Worm (Caenorhabditis elegans): ENCODE data around the gene sec-15.
A peak's percentile ranks its signal among the peaks of the same experiment; 100 is the strongest.

sec-15 gene

DNA sequence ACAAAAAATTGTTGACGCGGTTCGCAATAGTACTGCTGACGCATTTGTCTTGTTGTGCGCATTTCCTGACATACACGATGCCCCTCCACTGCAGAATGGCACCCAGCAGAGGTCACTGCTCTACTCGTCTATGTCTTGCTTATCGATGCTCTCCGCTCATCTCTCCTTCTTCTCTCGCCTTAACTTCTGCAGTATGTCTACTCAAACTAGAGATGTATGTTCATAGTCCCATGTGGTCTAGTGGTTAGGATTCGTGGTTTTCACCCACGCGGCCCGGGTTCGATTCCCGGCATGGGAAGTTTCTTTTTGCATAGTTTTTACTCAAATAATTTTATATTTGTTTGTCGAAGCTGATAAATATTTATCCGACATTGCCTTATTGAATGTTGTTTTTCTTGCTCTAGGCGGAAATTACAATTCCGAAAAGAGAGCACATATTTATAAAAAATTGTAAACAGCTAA lies 403 bp upstream of the sec-15 start, which contains the start of gene C28G1.2 (continued):
- TF ChIP-seq pax-3 (tag; optimal IDR thresholded peaks at IDR 0.05): peak; percentile 78
- peak; percentile 18 for TF ChIP-seq mef-2 (tag; optimal IDR thresholded peaks at IDR 0.05)
- TF ChIP-seq hlh-4 (tag; optimal IDR thresholded peaks at IDR 0.05): peak; percentile 47
- peak; percentile 96 for TF ChIP-seq dsc-1 (tag; optimal IDR thresholded peaks at IDR 0.05)
- TF ChIP-seq F16B12.6 (tag; optimal IDR thresholded peaks at IDR 0.05): peak; percentile 47
- no peak for TF ChIP-seq nhr-12 (tag; optimal IDR thresholded peaks at IDR 0.05)
- no peak for TF ChIP-seq alr-1 (tag; optimal IDR thresholded peaks at IDR 0.05; ENCODE audit: borderline replicate concordance)
- TF ChIP-seq ceh-8 (GFP tag; optimal IDR thresholded peaks at IDR 0.05): peak; percentile 92
- TF ChIP-seq Y116A8C.19 (tag; optimal IDR thresholded peaks at IDR 0.05; ENCODE audit: borderline replicate concordance): no peak
- TF ChIP-seq ztf-4 (tag; optimal IDR thresholded peaks at IDR 0.05): peak; percentile 87
- TF ChIP-seq swsn-7 (tag; optimal IDR thresholded peaks at IDR 0.05): peak; percentile 96
- peak in 1 of 2 experiments; percentile 76 for TF ChIP-seq ztf-11 (tag; optimal IDR thresholded peaks at IDR 0.05)
- TF ChIP-seq ceh-90 (tag; optimal IDR thresholded peaks at IDR 0.05): no peak
- peak; percentile 74 for TF ChIP-seq snpc-4 (tag; optimal IDR thresholded peaks at IDR 0.05)
- TF ChIP-seq lin-35 (GFP tag; optimal IDR thresholded peaks at IDR 0.05): peak; percentile 80 to 84
- TF ChIP-seq nhr-237 (tag; optimal IDR thresholded peaks at IDR 0.05): peak; percentile 84
- TF ChIP-seq aha-1 (tag; optimal IDR thresholded peaks at IDR 0.05): peak; percentile 63
- peak; percentile 69 for TF ChIP-seq hpl-2 (GFP tag; optimal IDR thresholded peaks at IDR 0.05)
- peak; percentile 61 for TF ChIP-seq ceh-63 (GFP tag; optimal IDR thresholded peaks at IDR 0.05)
- no peak for TF ChIP-seq hlh-17 (GFP tag; optimal IDR thresholded peaks at IDR 0.05; ENCODE audit: borderline replicate concordance)
- TF ChIP-seq C34B4.2 (tag; optimal IDR thresholded peaks at IDR 0.05): no peak
- peak; percentile 86 for TF ChIP-seq nhr-77 (tag; optimal IDR thresholded peaks at IDR 0.05)
- peak; percentile 87 for TF ChIP-seq nhr-76 (tag; optimal IDR thresholded peaks at IDR 0.05)
- peak; percentile 71 for TF ChIP-seq zag-1 (tag; optimal IDR thresholded peaks at IDR 0.05)
- TF ChIP-seq C04F5.9 (tag; optimal IDR thresholded peaks at IDR 0.05): peak; percentile 69
- peak in 2 of 6 experiments; percentile 34 to 81 for TF ChIP-seq elt-3 (tag; optimal IDR thresholded peaks at IDR 0.05)
- peak; percentile 78 for TF ChIP-seq zip-4 (GFP tag; optimal IDR thresholded peaks at IDR 0.05)
- TF ChIP-seq mab-9 (GFP tag; IDR thresholded peaks at IDR 0.05): peak; percentile 87
- peak; percentile 89 for TF ChIP-seq mep-1 (tag; optimal IDR thresholded peaks at IDR 0.05)
- TF ChIP-seq aly-2 (tag; optimal IDR thresholded peaks at IDR 0.05): peak; percentile 86
- peak; percentile 89 for TF ChIP-seq ceh-88 (GFP tag; IDR thresholded peaks at IDR 0.05)
- peak; percentile 7 for TF ChIP-seq vab-15 (tag; optimal IDR thresholded peaks at IDR 0.05)
- peak; percentile 93 for TF ChIP-seq tbx-2 (tag; optimal IDR thresholded peaks at IDR 0.05)
- peak; percentile 95 for TF ChIP-seq nhr-90 (tag; optimal IDR thresholded peaks at IDR 0.05; ENCODE audit: poor library complexity)
- TF ChIP-seq unc-62 (GFP tag; optimal IDR thresholded peaks at IDR 0.05): no peak
- peak; percentile 96 for TF ChIP-seq nhr-47 (tag; optimal IDR thresholded peaks at IDR 0.05)
- peak; percentile 76 to 90 (median 82) for TF ChIP-seq ceh-82 (tag; optimal IDR thresholded peaks at IDR 0.05)
- peak; percentile 89 for TF ChIP-seq grh-1 (GFP tag; IDR thresholded peaks at IDR 0.05)
- peak; percentile 74 for TF ChIP-seq lin-13 (GFP tag; optimal IDR thresholded peaks at IDR 0.05)
- peak; percentile 90 for TF ChIP-seq rnt-1 (tag; optimal IDR thresholded peaks at IDR 0.05)
- TF ChIP-seq pqm-1 (tag; optimal IDR thresholded peaks at IDR 0.05): no peak
- peak; percentile 80 for TF ChIP-seq lin-39 (tag; optimal IDR thresholded peaks at IDR 0.05)
- peak; percentile 65; the same call in 1 of the 2 replicates for TF ChIP-seq unc-98 (GFP tag; IDR thresholded peaks at IDR 0.05)
- TF ChIP-seq sptf-1 (tag; optimal IDR thresholded peaks at IDR 0.05): no peak
- TF ChIP-seq efl-3 (GFP tag; optimal IDR thresholded peaks at IDR 0.05): peak; percentile 80
- TF ChIP-seq ets-5 (GFP tag; IDR thresholded peaks at IDR 0.05): no peak
- peak; percentile 18 to 92 for TF ChIP-seq mdl-1 (tag; optimal IDR thresholded peaks at IDR 0.05)
- TF ChIP-seq nhr-20 (tag; optimal IDR thresholded peaks at IDR 0.05): peak; percentile 95
- TF ChIP-seq nhr-85 (tag): peak; percentile 96
- peak; percentile 83 for TF ChIP-seq isw-1 (GFP tag; IDR thresholded peaks at IDR 0.05)
- TF ChIP-seq unc-30 (tag; optimal IDR thresholded peaks at IDR 0.05): no peak
- peak; percentile 92 for TF ChIP-seq sox-4 (tag; optimal IDR thresholded peaks at IDR 0.05)
- peak; percentile 97 for TF ChIP-seq lin-14 (GFP tag; optimal IDR thresholded peaks at IDR 0.05)

All from whole organism, L1 larva.